Worm (Caenorhabditis elegans) whole organism, L2 larva: Measurements from ENCODE around the gene coa-1.

Source experiments
- aly-2 ChIP-seq: fragments of 150-350 bp; optimal IDR thresholded peaks from 2 replicates; lab custom pipeline; 2014; ENCODE audit warnings: missing biosample characterization, missing genetic modification characterization
- ceh-82 ChIP-seq: fragments of 150-350 bp; optimal IDR thresholded peaks from 2 replicates; lab custom pipeline; 2014; ENCODE audit warnings: missing biosample characterization, missing genetic modification characterization
- lin-13 ChIP-seq: fragments of 150-350 bp; optimal IDR thresholded peaks from 2 replicates; lab custom pipeline; 2014; ENCODE audit warnings: missing biosample characterization, missing genetic modification reagents, missing genetic modification characterization
- nhr-12 ChIP-seq: fragments of 150-350 bp; optimal IDR thresholded peaks from 2 replicates; lab custom pipeline; 2014; ENCODE audit warnings: missing biosample characterization, missing genetic modification characterization
- nhr-77 ChIP-seq: fragments of 150-350 bp; optimal IDR thresholded peaks from 2 replicates; lab custom pipeline; 2014; ENCODE audit warnings: missing biosample characterization, missing genetic modification characterization
- skn-1 ChIP-seq: sonication (generic microtip); optimal IDR thresholded peaks from 2 replicates; lab custom pipeline; 2017; ENCODE audit warnings: missing biosample characterization, missing genetic modification characterization
- ztf-11 ChIP-seq: sonication (generic microtip); optimal IDR thresholded peaks from 2 replicates; lab custom pipeline; 2017; ENCODE audit warnings: missing biosample characterization, missing genetic modification characterization

DNA sequence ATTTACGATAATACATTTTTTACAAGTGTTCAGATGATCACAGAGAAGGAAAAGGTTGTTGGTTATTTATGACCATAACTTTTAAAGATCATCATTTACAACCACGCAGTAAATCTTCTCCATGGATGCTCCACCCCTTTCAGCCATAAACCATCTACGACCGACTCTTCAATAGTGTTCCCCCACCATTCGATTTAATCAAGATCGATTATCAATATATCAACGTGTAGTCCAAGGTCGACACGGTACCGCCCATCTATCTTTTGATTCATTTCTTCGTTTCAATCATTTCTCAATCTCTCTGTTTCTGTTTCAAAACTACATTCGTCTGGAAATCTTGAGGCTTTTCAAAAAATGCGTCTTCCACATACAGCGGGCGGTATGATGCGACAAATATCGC is 39.7 kb downstream of the coa-1 start, which contains the start of gene aass-1:
- TF ChIP-seq ztf-11 (no peak), aly-2 (tag; lab: Kevin White, UChicago) (no peak), nhr-77 (tag; lab: Kevin White, UChicago) (no peak), nhr-12 (no peak), lin-13 (GFP tag; lab: Kevin White, UChicago) (no peak), skn-1 (tag; lab: Kevin White, UChicago) (no peak), ceh-82 (no peak)
